Worm (Caenorhabditis elegans): ENCODE measurements around the gene mec-15.
A peak's percentile ranks its signal among the peaks of the same experiment; 100 is the strongest.

The mec-15 gene

ce11 chrII:10197091-10197675 lies 42.3 kb downstream of the mec-15 start, which contains the start of gene R05H5.3 (continued):
- no peak for TF ChIP-seq pbrm-1 (GFP tag; IDR thresholded peaks at IDR 0.05)
- 0 out of 2 replicates have a peak, but pooled peaks have one; percentile 19 for TF ChIP-seq nfyb-1 (GFP tag; IDR thresholded peaks at IDR 0.05)
- TF ChIP-seq somi-1 (GFP tag; optimal IDR thresholded peaks at IDR 0.05), result no peak
- TF ChIP-seq unc-130 (GFP tag; optimal IDR thresholded peaks at IDR 0.05), result peak; percentile 92
- peak; percentile 74 for TF ChIP-seq him-1 (tag; optimal IDR thresholded peaks at IDR 0.05)
- TF ChIP-seq let-526 (GFP tag; IDR thresholded peaks at IDR 0.05), result no peak
- no peak for TF ChIP-seq nhr-179 (tag; optimal IDR thresholded peaks at IDR 0.05)
- TF ChIP-seq hmg-1.2 (GFP tag; IDR thresholded peaks at IDR 0.05), result peak; percentile 66; the same call in 1 of the 2 replicates
- TF ChIP-seq F22D6.2 (tag; optimal IDR thresholded peaks at IDR 0.05), result no peak
- no peak for TF ChIP-seq hmg-20 (GFP tag; IDR thresholded peaks at IDR 0.05)
- TF ChIP-seq ztf-18 (tag; optimal IDR thresholded peaks at IDR 0.05), result peak; percentile 58
- no peak for TF ChIP-seq ztf-22 (GFP tag; optimal IDR thresholded peaks at IDR 0.05)
- no peak for TF ChIP-seq K12H6.12 (tag; optimal IDR thresholded peaks at IDR 0.05)
- no peak for TF ChIP-seq gei-17 (GFP tag; optimal IDR thresholded peaks at IDR 0.05)
- peak in 1 of 2 experiments; percentile 14 for TF ChIP-seq rec-8 (tag; optimal IDR thresholded peaks at IDR 0.05)
- TF ChIP-seq B0261.1 (tag; optimal IDR thresholded peaks at IDR 0.05), result no peak
- no peak for TF ChIP-seq tbx-9 (tag; optimal IDR thresholded peaks at IDR 0.05; ENCODE audit: borderline replicate concordance)
- TF ChIP-seq C17E4.6 (GFP tag; IDR thresholded peaks at IDR 0.05), result peak; percentile 69; the same call in 1 of the 2 replicates
- TF ChIP-seq F23B12.7 (tag; optimal IDR thresholded peaks at IDR 0.05; ENCODE audit: insufficient read depth), result peak; percentile 79
- TF ChIP-seq Y56A3A.18 (GFP tag; IDR thresholded peaks at IDR 0.05), result no peak
- peak; percentile 96 for TF ChIP-seq madf-6 (GFP tag; IDR thresholded peaks at IDR 0.05)
- TF ChIP-seq attf-3 (GFP tag; conservative IDR thresholded peaks at IDR 0.05), result peak; percentile 72
- TF ChIP-seq ceh-40 (GFP tag; IDR thresholded peaks at IDR 0.05), result no peak
- TF ChIP-seq F39B2.1 (GFP tag; IDR thresholded peaks at IDR 0.05), result no peak
- no peak for TF ChIP-seq athp-1 (tag; optimal IDR thresholded peaks at IDR 0.05)
- TF ChIP-seq cebp-1 (GFP tag; IDR thresholded peaks at IDR 0.05), result no peak; the same call in 1 of the 2 replicates
- TF ChIP-seq cebp-1 (tag; optimal IDR thresholded peaks at IDR 0.05), result no peak
- TF ChIP-seq dpff-1 (tag; optimal IDR thresholded peaks at IDR 0.05), result no peak
- TF ChIP-seq bed-1 (GFP tag; IDR thresholded peaks at IDR 0.05), result no peak
- TF ChIP-seq Y67H2A.10 (GFP tag; conservative IDR thresholded peaks at IDR 0.05), result peak; percentile 68
- TF ChIP-seq rcor-1 (GFP tag; IDR thresholded peaks at IDR 0.05), result no peak; the same call in 1 of the 2 replicates
- TF ChIP-seq F37B4.10 (GFP tag; IDR thresholded peaks at IDR 0.05), result no peak
- peak; percentile 94 for TF ChIP-seq ceh-91 (GFP tag; IDR thresholded peaks at IDR 0.05)
- 0 out of 2 replicates have a peak, but pooled peaks have one; percentile 36 for TF ChIP-seq ztf-6 (GFP tag; IDR thresholded peaks at IDR 0.05)
- TF ChIP-seq T07F8.4 (tag; optimal IDR thresholded peaks at IDR 0.05), result no peak
- TF ChIP-seq unc-62 (GFP tag; optimal IDR thresholded peaks at IDR 0.05), result no peak
- peak; percentile 74 for TF ChIP-seq F49E8.2 (tag; optimal IDR thresholded peaks at IDR 0.05; ENCODE audit: insufficient read depth)
- TF ChIP-seq snpc-1.1 (tag; optimal IDR thresholded peaks at IDR 0.05; ENCODE audit: insufficient read depth), result peak; percentile 54
- TF ChIP-seq snpc-4 (GFP tag; optimal IDR thresholded peaks at IDR 0.05), result peak; percentile 37
- no peak for TF ChIP-seq snpc-4 (tag; optimal IDR thresholded peaks at IDR 0.05)
- peak; percentile 80 for TF ChIP-seq lsl-1 (GFP tag; optimal IDR thresholded peaks at IDR 0.05)
- TF ChIP-seq F33H1.4 (GFP tag; IDR thresholded peaks at IDR 0.05), result peak; percentile 79
- TF ChIP-seq ceh-58 (GFP tag; IDR thresholded peaks at IDR 0.05), result no peak
- peak; percentile 91 for TF ChIP-seq madf-8 (GFP tag; conservative IDR thresholded peaks at IDR 0.05)
- peak; percentile 65; the same call in 1 of the 2 replicates for TF ChIP-seq ztf-25 (GFP tag; IDR thresholded peaks at IDR 0.05)
- TF ChIP-seq hsf-1 (GFP tag; IDR thresholded peaks at IDR 0.05), result peak; percentile 55; the same call in 1 of the 2 replicates
- no peak; the same call in none of the 2 replicates for TF ChIP-seq ztf-28 (GFP tag; IDR thresholded peaks at IDR 0.05)

All from whole organism, young adult.